Fruit fly (Drosophila melanogaster) whole organism, embryonic: ENCODE data around the gene AP-1mu.

Experiments used
- ATbp ChIP-seq: fragments of 200-800 bp; sonication (Bioruptor generic); optimal IDR thresholded peaks from 2 replicates; lab custom pipeline; 2017; ENCODE audit warnings: missing biosample characterization, mild to moderate bottlenecking, missing genetic modification characterization, missing genetic modification reagents
- Adf1 ChIP-seq: fragments of 200-800 bp; sonication (Bioruptor generic); IDR thresholded peaks from 2 replicates; pipeline ENCODE4 v1.3.6; 2022; ENCODE audit warnings: missing biosample characterization, missing genetic modification characterization
- Asciz ChIP-seq: fragments of 200-800 bp; sonication (Bioruptor generic); optimal IDR thresholded peaks from 2 replicates; lab custom pipeline; 2017; ENCODE audit warnings: missing biosample characterization, mild to moderate bottlenecking, missing genetic modification characterization, missing genetic modification reagents
- CG12219 ChIP-seq: fragments of 200-800 bp; sonication (Bioruptor generic); optimal IDR thresholded peaks from 3 replicates; lab custom pipeline; 2018; ENCODE audit warnings: missing biosample characterization, mild to moderate bottlenecking, missing genetic modification characterization
- CG17361 ChIP-seq: fragments of 200-800 bp; sonication (Bioruptor generic); IDR thresholded peaks from 3 replicates; pipeline ENCODE4 v1.3.6; 2022; ENCODE audit warnings: missing biosample characterization, missing genetic modification characterization
- CG17385 ChIP-seq: fragments of 200-800 bp; sonication (Bioruptor generic); optimal IDR thresholded peaks from 3 replicates; lab custom pipeline; 2018; ENCODE audit warnings: missing biosample characterization, mild to moderate bottlenecking, missing genetic modification characterization
- CG18262 ChIP-seq: fragments of 200-800 bp; optimal IDR thresholded peaks from 3 replicates; lab custom pipeline; 2019; ENCODE audit warnings: missing biosample characterization, mild to moderate bottlenecking, missing genetic modification characterization, moderate library complexity
- CG18619 ChIP-seq: fragments of 200-800 bp; sonication (Bioruptor generic); optimal IDR thresholded peaks from 3 replicates; lab custom pipeline; 2017; ENCODE audit warnings: missing biosample characterization, mild to moderate bottlenecking, missing genetic modification characterization
- CG2202 ChIP-seq: fragments of 200-800 bp; sonication (Bioruptor generic); optimal IDR thresholded peaks from 2 replicates; lab custom pipeline; 2018; ENCODE audit warnings: missing biosample characterization, mild to moderate bottlenecking, missing genetic modification characterization
- CG33557 ChIP-seq: fragments of 200-800 bp; sonication (Bioruptor generic); optimal IDR thresholded peaks from 2 replicates; lab custom pipeline; 2019; ENCODE audit warnings: missing biosample characterization, mild to moderate bottlenecking, missing genetic modification characterization, moderate library complexity
- CG34376 ChIP-seq: fragments of 200-800 bp; sonication (Bioruptor generic); optimal IDR thresholded peaks from 2 replicates; lab custom pipeline; 2018; ENCODE audit warnings: missing biosample characterization, mild to moderate bottlenecking, missing genetic modification characterization
- CG4404 ChIP-seq: fragments of 200-800 bp; sonication (Bioruptor generic); IDR thresholded peaks from 2 replicates; pipeline ENCODE4 v1.3.6; 2022; ENCODE audit warnings: missing biosample characterization, missing genetic modification characterization
- CG7357 ChIP-seq: fragments of 200-800 bp; sonication (Bioruptor generic); IDR thresholded peaks from 3 replicates; pipeline ENCODE4 v1.3.6; 2022; ENCODE audit warnings: missing biosample characterization, missing genetic modification characterization
- CG8089 ChIP-seq: fragments of 200-800 bp; sonication (Bioruptor generic); optimal IDR thresholded peaks from 3 replicates; lab custom pipeline; 2016; ENCODE audit warnings: missing biosample characterization, missing genetic modification characterization
- CG8359 ChIP-seq: fragments of 200-800 bp; sonication (Bioruptor generic); optimal IDR thresholded peaks from 2 replicates; lab custom pipeline; 2017; ENCODE audit warnings: missing biosample characterization, mild to moderate bottlenecking, missing genetic modification characterization, borderline replicate concordance
- CG9727 ChIP-seq: fragments of 200-800 bp; sonication (Bioruptor generic); optimal IDR thresholded peaks from 3 replicates; lab custom pipeline; 2017; ENCODE audit warnings: missing biosample characterization, mild to moderate bottlenecking, missing genetic modification characterization
- Chrac-16 ChIP-seq: fragments of 200-800 bp; sonication (Bioruptor generic); optimal IDR thresholded peaks from 3 replicates; lab custom pipeline; 2016; ENCODE audit warnings: missing biosample characterization, missing genetic modification characterization
- Dad ChIP-seq: fragments of 200-800 bp; sonication (Bioruptor generic); optimal IDR thresholded peaks from 3 replicates; lab custom pipeline; 2016; ENCODE audit warnings: missing biosample characterization, missing genetic modification characterization
- Dfd ChIP-seq, 2 experiments: fragments of >200 bp; optimal IDR thresholded peaks; 2 replicates each; lab custom pipeline; 2017; ENCODE audit warnings: missing biosample characterization in 2 of 2, missing genetic modification characterization in 2 of 2
- HLH54F ChIP-seq: fragments of 200-800 bp; sonication (Bioruptor generic); optimal IDR thresholded peaks from 3 replicates; lab custom pipeline; 2016; ENCODE audit warnings: missing biosample characterization, missing genetic modification characterization
- Hr39 ChIP-seq: fragments of >200 bp; optimal IDR thresholded peaks from 2 replicates; lab custom pipeline; 2017
- Hr78 ChIP-seq, 2 experiments: fragments of 200-800 bp in 1 of 2; fragments of >200 bp in 1 of 2; sonication (Bioruptor generic) in 1 of 2; optimal IDR thresholded peaks; 2 replicates each; lab custom pipeline; 2017 to 2019; ENCODE audit warnings: missing biosample characterization in 2 of 2, missing genetic modification characterization in 2 of 2, mild to moderate bottlenecking in 1 of 2, moderate library complexity in 1 of 2
- MBD-R2 ChIP-seq: fragments of 200-800 bp; sonication (Bioruptor generic); IDR thresholded peaks from 2 replicates; pipeline ENCODE4 v1.3.6; 2022; ENCODE audit warnings: missing biosample characterization, missing genetic modification characterization
- MESR4 ChIP-seq: fragments of 200-800 bp; sonication (Bioruptor generic); optimal IDR thresholded peaks from 2 replicates; lab custom pipeline; 2018; ENCODE audit warnings: missing biosample characterization, mild to moderate bottlenecking, missing genetic modification characterization, moderate library complexity
- Meics ChIP-seq: fragments of 200-800 bp; sonication (Bioruptor generic); optimal IDR thresholded peaks from 2 replicates; lab custom pipeline; 2017; ENCODE audit warnings: missing biosample characterization, mild to moderate bottlenecking, missing genetic modification characterization
- Mes4 ChIP-seq: fragments of 200-800 bp; sonication (Bioruptor generic); optimal IDR thresholded peaks from 2 replicates; lab custom pipeline; 2016; ENCODE audit warnings: missing biosample characterization, missing genetic modification characterization
- Nf-YB ChIP-seq: fragments of 200-800 bp; sonication (Bioruptor generic); optimal IDR thresholded peaks from 3 replicates; lab custom pipeline; 2019; ENCODE audit warnings: missing biosample characterization, mild to moderate bottlenecking, missing genetic modification characterization, moderate library complexity
- Opbp ChIP-seq: fragments of 200-800 bp; sonication (Bioruptor generic); IDR thresholded peaks from 3 replicates; pipeline ENCODE4 v1.3.6; 2022; ENCODE audit warnings: missing biosample characterization, missing genetic modification characterization; ENCODE audit not compliant: partially characterized antibody
- Optix ChIP-seq: fragments of 200-800 bp; sonication (Bioruptor generic); IDR thresholded peaks from 3 replicates; pipeline ENCODE4 v1.3.6; 2022; ENCODE audit warnings: missing biosample characterization, missing genetic modification characterization
- Pdp1 ChIP-seq, 2 experiments: fragments of 200-800 bp; sonication (Bioruptor generic); optimal IDR thresholded peaks; 3 replicates each; lab custom pipeline; 2016; ENCODE audit warnings: missing biosample characterization in 2 of 2, missing genetic modification characterization in 2 of 2, mild to moderate bottlenecking in 1 of 2, moderate library complexity in 1 of 2
- Sin3A ChIP-seq: fragments of >200 bp; optimal IDR thresholded peaks from 2 replicates; lab custom pipeline; 2018
- Taf1 ChIP-seq: fragments of 200-800 bp; sonication (Bioruptor generic); IDR thresholded peaks from 2 replicates; pipeline ENCODE4 v1.3.6; 2022; ENCODE audit warnings: missing biosample characterization, missing genetic modification characterization
- ap ChIP-seq: fragments of 200-800 bp; sonication (Bioruptor generic); IDR thresholded peaks from 2 replicates; pipeline ENCODE4 v1.3.6; 2022; ENCODE audit warnings: missing biosample characterization, missing genetic modification characterization
- cas ChIP-seq: fragments of 200-800 bp; sonication (Bioruptor generic); IDR thresholded peaks from 2 replicates; pipeline ENCODE4 v1.3.6; 2022; ENCODE audit warnings: missing biosample characterization, missing genetic modification characterization
- chif ChIP-seq, 2 experiments: fragments of 200-800 bp; sonication (Bioruptor generic); optimal IDR thresholded peaks; 3 replicates each; lab custom pipeline; 2016; ENCODE audit warnings: missing biosample characterization in 2 of 2, missing genetic modification characterization in 2 of 2
- chn ChIP-seq: fragments of 200-800 bp; sonication (Bioruptor generic); optimal IDR thresholded peaks from 2 replicates; lab custom pipeline; 2016; ENCODE audit warnings: missing biosample characterization, missing genetic modification characterization
- ci ChIP-seq: fragments of 200-800 bp; sonication (Bioruptor generic); IDR thresholded peaks from 3 replicates; pipeline ENCODE4 v1.3.6; 2022; ENCODE audit warnings: missing biosample characterization, missing genetic modification characterization
- croc ChIP-seq: fragments of 200-800 bp; sonication (Bioruptor generic); conservative IDR thresholded peaks from 3 replicates; pipeline ENCODE4 v1.3.6; 2022; ENCODE audit warnings: missing biosample characterization, missing genetic modification characterization
- dmrt11E ChIP-seq: fragments of 200-800 bp; sonication (Bioruptor generic); optimal IDR thresholded peaks from 3 replicates; lab custom pipeline; 2018; ENCODE audit warnings: missing biosample characterization, mild to moderate bottlenecking, missing genetic modification characterization, moderate library complexity
- ftz-f1 ChIP-seq: fragments of 200-800 bp; sonication (Bioruptor generic); optimal IDR thresholded peaks from 2 replicates; lab custom pipeline; 2016; ENCODE audit warnings: missing biosample characterization, missing genetic modification characterization
- gem ChIP-seq: fragments of 200-800 bp; sonication (Bioruptor generic); optimal IDR thresholded peaks from 2 replicates; lab custom pipeline; 2019; ENCODE audit warnings: missing biosample characterization, mild to moderate bottlenecking, missing genetic modification characterization, moderate library complexity
- klu ChIP-seq: fragments of 200-800 bp; sonication (Bioruptor generic); IDR thresholded peaks from 2 replicates; pipeline ENCODE4 v1.3.6; 2022; ENCODE audit warnings: missing biosample characterization, missing genetic modification characterization
- mld ChIP-seq: fragments of 200-800 bp; sonication (Bioruptor generic); IDR thresholded peaks from 3 replicates; pipeline ENCODE4 v1.3.6; 2022; ENCODE audit warnings: missing biosample characterization, missing genetic modification characterization; ENCODE audit not compliant: partially characterized antibody
- pho ChIP-seq: fragments of 200-800 bp; sonication (Bioruptor generic); optimal IDR thresholded peaks from 2 replicates; lab custom pipeline; 2016; ENCODE audit warnings: missing biosample characterization, missing genetic modification characterization
- psq ChIP-seq: fragments of 200-800 bp; sonication (Bioruptor generic); optimal IDR thresholded peaks from 2 replicates; lab custom pipeline; 2017; ENCODE audit warnings: missing biosample characterization, missing genetic modification characterization
- sd ChIP-seq: fragments of 200-800 bp; sonication (Bioruptor generic); optimal IDR thresholded peaks from 3 replicates; lab custom pipeline; 2018; ENCODE audit warnings: missing biosample characterization, mild to moderate bottlenecking, missing genetic modification characterization, moderate library complexity
- stc ChIP-seq: fragments of 200-800 bp; sonication (Bioruptor generic); IDR thresholded peaks from 2 replicates; pipeline ENCODE4 v1.3.6; 2022; ENCODE audit warnings: missing biosample characterization, missing genetic modification characterization
- tgo ChIP-seq: fragments of 200-800 bp; sonication (Bioruptor generic); IDR thresholded peaks from 3 replicates; pipeline ENCODE4 v1.3.6; 2022; ENCODE audit warnings: missing biosample characterization, missing genetic modification characterization
- vvl ChIP-seq: fragments of 200-800 bp; sonication (Bioruptor generic); IDR thresholded peaks from 2 replicates; pipeline ENCODE4 v1.3.6; 2022; ENCODE audit warnings: missing biosample characterization, missing genetic modification characterization
- zf30C ChIP-seq: fragments of 200-800 bp; sonication (Bioruptor generic); optimal IDR thresholded peaks from 3 replicates; lab custom pipeline; 2018; ENCODE audit warnings: missing biosample characterization, mild to moderate bottlenecking, missing genetic modification characterization

Gene AP-1mu

dm6 chr3R:9555334-9555974, 3.9 kb downstream of the AP-1mu start, which contains the start of the genes CG9386 and BckdhA (continued):
- TF ChIP-seq Sin3A (lab: Kevin White, UChicago) (peak; percentile 24), Chrac-16 (peak; percentile 55), stc (GFP tag; lab: Robert Waterston, UW) (no peak), CG17385 (GFP tag; lab: Kevin White, UChicago) (peak; percentile 93), Dfd (GFP tag; optimal IDR thresholded peaks at IDR 0.05; lab: Kevin White, UChicago) (no peak), CG12219 (GFP tag; lab: Kevin White, UChicago) (no peak), CG2202 (tag; lab: Kevin White, UChicago) (no peak), ATbp (GFP tag; lab: Kevin White, UChicago) (no peak), vvl (peak; percentile 74), Taf1 (GFP tag; lab: Robert Waterston, UW) (0 out of 2 replicates have a peak, but pooled peaks have one; percentile 24), HLH54F (GFP tag; lab: Kevin White, UChicago) (peak; percentile 60), Dad (GFP tag; lab: Kevin White, UChicago) (peak; percentile 20), MESR4 (GFP tag; lab: Kevin White, UChicago) (peak; percentile 68), CG9727 (GFP tag; lab: Kevin White, UChicago) (peak; percentile 68), cas (no peak), tgo (GFP tag; lab: Robert Waterston, UW) (peak; percentile 39; the same call in 1 of the 3 replicates), CG4404 (GFP tag; lab: Robert Waterston, UW) (no peak), gem (tag; lab: Kevin White, UChicago) (peak; percentile 66), MBD-R2 (peak; percentile 49), Asciz (no peak), psq (GFP tag; lab: Kevin White, UChicago) (no peak), CG33557 (peak; percentile 10), sd (tag; lab: Kevin White, UChicago) (peak; percentile 6), chn (GFP tag; lab: Kevin White, UChicago) (peak; percentile 61), mld (GFP tag; lab: Robert Waterston, UW) (no peak), Hr39 (lab: Kevin White, UChicago) (no peak), ci (GFP tag; lab: Robert Waterston, UW) (peak; percentile 53; the same call in 1 of the 3 replicates), Meics (GFP tag; lab: Kevin White, UChicago) (peak; percentile 67), CG7357 (no peak), pho (GFP tag; lab: Kevin White, UChicago) (peak; percentile 53), CG17361 (GFP tag; lab: Robert Waterston, UW) (peak; percentile 74; the same call in 2 of the 3 replicates), Mes4 (no peak), chif (GFP tag; optimal IDR thresholded peaks at IDR 0.05; lab: Kevin White, UChicago) (peak in 1 of 2 experiments; percentile 40), klu (GFP tag; lab: Robert Waterston, UW) (no peak), CG18619 (peak; percentile 32), CG8089 (GFP tag; lab: Kevin White, UChicago) (peak; percentile 28), Opbp (GFP tag; lab: Robert Waterston, UW) (0 out of 3 replicates have a peak, but pooled peaks have one; percentile 5), Pdp1 (GFP tag; optimal IDR thresholded peaks at IDR 0.05; lab: Kevin White, UChicago) (peak; percentile 54 to 99), croc (no peak), CG8359 (no peak), Nf-YB (GFP tag; lab: Kevin White, UChicago) (peak; percentile 0), Hr78 (GFP tag; optimal IDR thresholded peaks at IDR 0.05; lab: Kevin White, UChicago) (no peak), Optix (GFP tag; lab: Robert Waterston, UW) (no peak), CG18262 (peak; percentile 56), Adf1 (GFP tag; lab: Robert Waterston, UW) (no peak), ap (GFP tag; lab: Robert Waterston, UW) (no peak), dmrt11E (peak; percentile 0), ftz-f1 (no peak), CG34376 (peak; percentile 46), zf30C (GFP tag; lab: Kevin White, UChicago) (no peak)
